Fruit fly (Drosophila melanogaster) Kc167 (cell line): Measurements from ENCODE around the gene EMC2A.
"Not testable (repeated sequence)": the region's sequence is repeated elsewhere in the genome, so short reads cannot be mapped to it uniquely, and the experiment has no call there.

Source experiments
- Myc ChIP-seq: fragments of >200 bp; optimal IDR thresholded peaks from 2 replicates; lab custom pipeline; 2017; ENCODE audit warnings: missing external identifiers
- Sin3A ChIP-seq: fragments of >200 bp; optimal IDR thresholded peaks from 2 replicates; lab custom pipeline; 2018; ENCODE audit warnings: missing external identifiers
- h ChIP-seq: fragments of >200 bp; optimal IDR thresholded peaks from 3 replicates; lab custom pipeline; 2018; ENCODE audit warnings: missing external identifiers
- insv ChIP-seq: fragments of >200 bp; optimal IDR thresholded peaks from 3 replicates; lab custom pipeline; 2018; ENCODE audit warnings: missing external identifiers
- psq ChIP-seq: fragments of >200 bp; optimal IDR thresholded peaks from 2 replicates; lab custom pipeline; 2017; ENCODE audit warnings: missing external identifiers
- ttk ChIP-seq: sonication (Bioruptor generic); optimal IDR thresholded peaks from 2 replicates; lab custom pipeline; 2017; ENCODE audit warnings: missing external identifiers

EMC2A gene

DNA sequence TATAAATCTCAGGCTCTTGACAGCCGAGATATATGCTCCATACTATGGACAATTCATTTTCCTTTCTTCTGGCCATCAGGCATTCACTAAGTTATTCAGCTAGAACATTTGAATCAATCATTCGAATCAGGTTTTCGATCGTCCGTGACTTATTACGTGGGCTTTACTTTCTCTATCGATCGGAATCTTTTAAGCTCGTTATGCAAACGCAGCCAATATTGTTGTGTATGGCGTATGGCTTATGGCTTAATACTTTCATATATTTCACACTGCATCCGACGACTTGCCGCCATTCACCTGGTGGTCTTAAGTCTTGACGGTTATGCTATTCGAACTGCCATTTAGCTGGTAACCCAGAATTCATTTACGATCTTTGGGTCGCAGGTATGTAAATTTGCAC is 20.3 kb upstream of the EMC2A start:
- TF ChIP-seq ttk (lab: Kevin White, UChicago) (no peak), h (lab: Kevin White, UChicago) (no peak), Myc (lab: Kevin White, UChicago) (no peak), Sin3A (no peak), psq (lab: Kevin White, UChicago) (no peak), insv (no peak)

dm6 chr3R:17014276-17014675 is 18.4 kb upstream of the EMC2A start, which contains the start of gene Pxd:
Pxd (plus strand) TSS chr3R:17014576.
- TF ChIP-seq Myc (lab: Kevin White, UChicago) (no peak), insv (no peak), ttk (lab: Kevin White, UChicago) (no peak), Sin3A (no peak), psq (lab: Kevin White, UChicago) (no peak), h (lab: Kevin White, UChicago) (no peak)

DNA sequence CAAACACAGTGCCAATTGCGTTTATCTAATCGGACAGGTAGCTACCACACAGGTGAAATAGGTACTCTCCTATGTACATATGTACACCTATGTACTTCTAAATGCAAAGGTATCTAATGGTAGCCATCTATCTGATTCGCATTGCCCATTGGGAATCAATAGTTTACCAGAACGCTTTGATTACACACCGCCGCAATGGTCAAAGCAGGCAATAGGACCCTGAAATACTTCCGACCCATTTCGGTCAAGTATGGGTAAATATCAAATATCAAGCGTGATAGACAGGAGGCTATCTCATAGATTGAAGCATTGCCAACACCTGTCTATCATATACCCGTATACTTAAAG is 12.8 kb upstream of the EMC2A start:
- TF ChIP-seq psq (lab: Kevin White, UChicago) (no peak), insv (no peak), Sin3A (no peak), h (lab: Kevin White, UChicago) (no peak), ttk (lab: Kevin White, UChicago) (no peak), Myc (lab: Kevin White, UChicago) (no peak)

DNA sequence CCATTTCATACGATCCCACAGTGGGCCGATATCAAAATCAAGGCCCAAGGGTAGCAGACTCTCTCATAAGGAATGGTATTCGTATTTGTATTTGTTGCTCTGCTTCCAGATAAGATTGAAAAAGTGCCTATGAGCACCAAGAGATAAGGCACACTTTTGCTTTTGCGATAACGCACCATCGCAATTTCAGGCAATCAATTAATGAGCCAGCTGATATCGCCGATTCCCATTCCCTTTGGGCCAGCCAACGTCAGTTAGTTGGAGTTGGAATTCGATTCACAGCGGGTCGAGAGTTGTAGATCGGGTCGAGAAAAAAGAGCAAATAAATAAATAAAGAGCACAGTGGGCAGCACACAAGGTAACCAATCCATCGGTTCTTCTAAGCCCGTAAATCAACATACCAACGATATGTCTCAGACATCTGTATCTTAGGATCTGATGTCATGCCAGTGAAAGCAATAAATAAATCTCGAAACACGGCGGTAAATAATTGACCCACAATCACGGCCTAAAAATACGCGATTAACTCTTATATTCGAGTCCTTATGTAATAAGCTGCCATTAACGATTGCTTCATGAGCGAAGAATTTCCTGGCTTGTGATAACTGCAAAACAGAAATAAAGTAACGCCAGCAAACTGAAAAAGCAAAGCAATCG is 12.3 kb upstream of the EMC2A start, which contains the start of gene CG8907:
Gene CG8907, plus strand, starts transcription at position 252 of the 657 bp plus-strand sequence.
- TF ChIP-seq ttk (lab: Kevin White, UChicago) (no peak), Myc (lab: Kevin White, UChicago) (no peak), psq (lab: Kevin White, UChicago) (no peak), Sin3A (no peak)

DNA sequence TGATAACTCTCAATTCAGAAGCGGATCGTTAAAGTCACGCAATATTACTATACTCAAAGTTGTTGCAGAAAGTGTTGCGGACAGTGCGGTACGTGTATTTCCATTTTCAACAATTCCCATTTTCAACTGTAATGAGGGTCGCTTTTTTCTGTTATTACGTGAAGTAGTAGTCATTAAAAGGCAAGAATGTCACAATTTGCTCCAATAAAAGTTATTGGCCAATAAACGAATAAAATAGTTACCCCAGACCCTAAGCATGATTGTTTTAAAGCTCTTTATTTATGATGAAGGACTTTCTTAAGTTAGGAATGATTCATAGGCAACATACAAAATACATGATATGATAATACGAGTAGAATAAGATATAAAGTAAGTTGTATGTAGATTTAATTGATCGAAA is 11.5 kb upstream of the EMC2A start:
- TF ChIP-seq h (lab: Kevin White, UChicago): no peak
- no peak for TF ChIP-seq ttk (lab: Kevin White, UChicago)
- TF ChIP-seq psq (lab: Kevin White, UChicago): no peak
- no peak for TF ChIP-seq Sin3A
- no peak for TF ChIP-seq Myc (lab: Kevin White, UChicago)
- no peak for TF ChIP-seq insv

- no peak for TF ChIP-seq ttk (lab: Kevin White, UChicago)
- no peak for TF ChIP-seq Sin3A
- TF ChIP-seq psq (lab: Kevin White, UChicago): no peak
- no peak for TF ChIP-seq insv
- TF ChIP-seq h (lab: Kevin White, UChicago): no peak
- TF ChIP-seq Myc (lab: Kevin White, UChicago): no peak
Observed at dm6 chr3R:17003468-17003867, 7.6 kb upstream of the EMC2A start.

- TF ChIP-seq Myc (lab: Kevin White, UChicago): no peak
- no peak for TF ChIP-seq Sin3A
- no peak for TF ChIP-seq ttk (lab: Kevin White, UChicago)
- TF ChIP-seq psq (lab: Kevin White, UChicago): no peak
- TF ChIP-seq insv: no peak
- no peak for TF ChIP-seq h (lab: Kevin White, UChicago)
Observed at dm6 chr3R:17002218-17003110, 6.6 kb upstream of the EMC2A start, which contains the start of the genes Sf3a1 and Irc. Sf3a1 (minus strand) TSS chr3R:17002355. Irc (plus strand) TSS chr3R:17002875.

- TF ChIP-seq Myc (lab: Kevin White, UChicago); Sin3A; insv: not testable (repeated sequence)
Observed at dm6 chr3R:16992716-16993115, 3.2 kb downstream of the EMC2A start, which contains the start of gene CG31274. CG31274 (plus strand) TSS chr3R:16993016.

- TF ChIP-seq h (lab: Kevin White, UChicago): no peak
- no peak for TF ChIP-seq Myc (lab: Kevin White, UChicago)
- no peak for TF ChIP-seq psq (lab: Kevin White, UChicago)
- no peak for TF ChIP-seq ttk (lab: Kevin White, UChicago)
- TF ChIP-seq insv: no peak
- no peak for TF ChIP-seq Sin3A
Observed at dm6 chr3R:16991781-16992180, 4.1 kb downstream of the EMC2A start, which contains the start of gene EMC2B. EMC2B (minus strand) TSS chr3R:16991878.

dm6 chr3R:16988514-16988913 is 7.4 kb downstream of the EMC2A start, which contains the start of gene MESK4:
MESK4 (plus strand) TSS chr3R:16988814.
- not testable (repeated sequence) for TF ChIP-seq Sin3A; insv; Myc (lab: Kevin White, UChicago)

DNA sequence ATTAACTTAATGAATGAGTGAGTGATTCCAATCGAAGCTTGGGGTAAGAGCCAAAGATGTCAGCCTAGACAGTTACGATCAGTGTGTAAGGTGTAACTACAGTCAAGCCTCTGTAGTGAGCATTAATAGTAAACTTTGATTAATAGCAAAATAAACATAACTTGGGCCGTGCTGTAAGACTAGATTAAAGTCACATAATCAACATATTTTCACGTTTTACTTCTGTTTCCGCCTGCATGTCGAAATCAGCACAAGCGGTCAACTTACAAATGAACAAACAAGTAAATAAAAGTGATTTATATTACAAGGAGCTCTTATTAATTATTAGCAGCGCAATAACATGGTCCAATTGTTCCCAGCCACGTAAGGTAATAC is 8.0 kb downstream of the EMC2A start:
- TF ChIP-seq ttk (lab: Kevin White, UChicago) (no peak), insv (no peak), Myc (lab: Kevin White, UChicago) (no peak), h (lab: Kevin White, UChicago) (no peak), psq (lab: Kevin White, UChicago) (no peak), Sin3A (no peak)
